Fruit fly (Drosophila melanogaster): ENCODE data around the gene nrv1.

Gene nrv1

dm6 chr2L:6747814-6748213 is 38.8 kb downstream of the nrv1 start, which contains the start of gene CG44271:
CG44271 (minus strand) TSS chr2L:6747914.
- no peak for TF ChIP-seq CG9876 (GFP tag; optimal IDR thresholded peaks at IDR 0.05)
- TF ChIP-seq CoRest (tag; optimal IDR thresholded peaks at IDR 0.05) = no peak
- TF ChIP-seq CG13287 (GFP tag; IDR thresholded peaks at IDR 0.05; ENCODE audit: partially characterized antibody) = no peak
- TF ChIP-seq prd (optimal IDR thresholded peaks at IDR 0.05) = no peak
- TF ChIP-seq prd (GFP tag; IDR thresholded peaks at IDR 0.05) = no peak
- TF ChIP-seq Bgb (GFP tag; IDR thresholded peaks at IDR 0.05; ENCODE audit: partially characterized antibody) = no peak
- TF ChIP-seq CG10274 (GFP tag; optimal IDR thresholded peaks at IDR 0.05) = no peak
- no peak for TF ChIP-seq CG6654 (GFP tag; optimal IDR thresholded peaks at IDR 0.05)
- TF ChIP-seq CG17385 (GFP tag; optimal IDR thresholded peaks at IDR 0.05) = no peak
- TF ChIP-seq dmrt11E (tag; optimal IDR thresholded peaks at IDR 0.05) = no peak
- no peak for TF ChIP-seq bigmax (GFP tag; optimal IDR thresholded peaks at IDR 0.05)
- TF ChIP-seq Dp (GFP tag; optimal IDR thresholded peaks at IDR 0.05) = no peak
- TF ChIP-seq inv (GFP tag; IDR thresholded peaks at IDR 0.05; ENCODE audit: partially characterized antibody) = no peak
- no peak for TF ChIP-seq trh (GFP tag; optimal IDR thresholded peaks at IDR 0.05)
- no peak for TF ChIP-seq Nf-YA (GFP tag; IDR thresholded peaks at IDR 0.05)

dm6 chr2L:6745522-6745921 is 41.1 kb downstream of the nrv1 start, which contains the start of gene CG31910:
CG31910 (minus strand) TSS chr2L:6745622.
- no peak for TF ChIP-seq NfI (GFP tag; optimal IDR thresholded peaks at IDR 0.05)
- no peak for TF ChIP-seq gro (GFP tag; optimal IDR thresholded peaks at IDR 0.05)
- no peak for TF ChIP-seq CG9215 (GFP tag; IDR thresholded peaks at IDR 0.05)
- TF ChIP-seq Xrp1 (GFP tag; IDR thresholded peaks at IDR 0.05) = no peak
- TF ChIP-seq bcd (GFP tag; optimal IDR thresholded peaks at IDR 0.05) = no peak
- TF ChIP-seq CG10959 (GFP tag; IDR thresholded peaks at IDR 0.05) = no peak
- TF ChIP-seq gt (GFP tag; IDR thresholded peaks at IDR 0.05) = no peak
- no peak for TF ChIP-seq fd64A (GFP tag; optimal IDR thresholded peaks at IDR 0.05)
- no peak for TF ChIP-seq chm (GFP tag; IDR thresholded peaks at IDR 0.05)
- TF ChIP-seq CG12659 (GFP tag; optimal IDR thresholded peaks at IDR 0.05) = no peak
- TF ChIP-seq GATAe (GFP tag; conservative IDR thresholded peaks at IDR 0.05) = no peak
- no peak for TF ChIP-seq CG6272 (GFP tag; IDR thresholded peaks at IDR 0.05)
- TF ChIP-seq so (GFP tag; IDR thresholded peaks at IDR 0.05) = no peak
- TF ChIP-seq CG32532 (GFP tag; IDR thresholded peaks at IDR 0.05) = no peak
- no peak for TF ChIP-seq ash1 (GFP tag; optimal IDR thresholded peaks at IDR 0.05)
- TF ChIP-seq H2.0 (GFP tag; IDR thresholded peaks at IDR 0.05) = no peak
- no peak for TF ChIP-seq trh (GFP tag; optimal IDR thresholded peaks at IDR 0.05)
- TF ChIP-seq tll (GFP tag; optimal IDR thresholded peaks at IDR 0.05) = no peak
- no peak for TF ChIP-seq eve (GFP tag; optimal IDR thresholded peaks at IDR 0.05)

dm6 chr2L:6741980-6742591 is 44.6 kb downstream of the nrv1 start, which contains the start of gene meng:
meng (plus strand) TSS chr2L:6742502.
- no peak for TF ChIP-seq CG8388 (GFP tag; optimal IDR thresholded peaks at IDR 0.05)
- TF ChIP-seq Dll (GFP tag; IDR thresholded peaks at IDR 0.05; ENCODE audit: partially characterized antibody) = no peak
- TF ChIP-seq pb (GFP tag; optimal IDR thresholded peaks at IDR 0.05) = no peak
- TF ChIP-seq CG18599 (GFP tag; optimal IDR thresholded peaks at IDR 0.05) = peak; percentile 14
- no peak for TF ChIP-seq tap (tag; optimal IDR thresholded peaks at IDR 0.05)
- peak; percentile 98 for TF ChIP-seq Deaf1 (tag; optimal IDR thresholded peaks at IDR 0.05)
- TF ChIP-seq CG14860 (GFP tag; IDR thresholded peaks at IDR 0.05; ENCODE audit: partially characterized antibody) = no peak
- 0 out of 2 replicates have a peak, but pooled peaks have one; percentile 14 for TF ChIP-seq NFAT (GFP tag; IDR thresholded peaks at IDR 0.05)
- peak; percentile 88 for TF ChIP-seq D19A (tag; optimal IDR thresholded peaks at IDR 0.05)
- TF ChIP-seq Trl (optimal IDR thresholded peaks at IDR 0.05) = peak; percentile 35 to 79
- no peak for TF ChIP-seq Trl (GFP tag; optimal IDR thresholded peaks at IDR 0.05)
- TF ChIP-seq CG10543 (GFP tag; optimal IDR thresholded peaks at IDR 0.05) = peak; percentile 17
- peak; percentile 66 for TF ChIP-seq Med (GFP tag)
- peak; percentile 4 for TF ChIP-seq CG13296 (GFP tag; optimal IDR thresholded peaks at IDR 0.05)
- peak; percentile 35; the same call in 1 of the 3 replicates for TF ChIP-seq row (GFP tag; IDR thresholded peaks at IDR 0.05)
- peak; percentile 39 for TF ChIP-seq Jarid2 (GFP tag; optimal IDR thresholded peaks at IDR 0.05)
- peak; percentile 76 for TF ChIP-seq CG3163 (GFP tag; optimal IDR thresholded peaks at IDR 0.05)
